Worm (Caenorhabditis elegans): ENCODE data around the gene algn-5.

DNA sequence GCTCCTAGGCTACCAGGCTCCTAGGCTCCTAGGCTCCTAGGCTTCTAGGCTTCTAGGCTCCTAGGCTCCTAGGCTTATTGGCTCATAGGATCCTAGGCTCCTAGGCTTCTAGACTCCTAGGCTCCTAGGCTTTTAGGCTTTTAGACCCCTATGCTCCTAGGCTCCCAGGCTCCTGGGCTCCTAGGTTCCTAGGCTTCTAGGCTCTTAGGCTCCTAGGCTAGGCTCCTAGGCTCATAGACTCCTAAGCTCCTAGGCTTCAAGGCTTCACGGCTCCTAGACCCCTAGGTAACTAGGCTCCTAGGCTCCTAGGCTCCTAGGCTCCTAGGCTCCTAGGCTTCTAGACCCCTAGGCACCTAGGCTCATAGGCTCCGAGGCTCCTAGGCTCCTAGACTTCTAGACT, 44.0 kb upstream of the algn-5 start:
- TF ChIP-seq zag-1 (tag; optimal IDR thresholded peaks at IDR 0.05), result no peak
- TF ChIP-seq sem-4 (tag; optimal IDR thresholded peaks at IDR 0.05), result no peak
- no peak for TF ChIP-seq elt-1 (tag; optimal IDR thresholded peaks at IDR 0.05)
- no peak for TF ChIP-seq F13H6.1 (tag; optimal IDR thresholded peaks at IDR 0.05)
- TF ChIP-seq ztf-11 (tag; optimal IDR thresholded peaks at IDR 0.05), result no peak
- no peak for TF ChIP-seq ceh-82 (tag; optimal IDR thresholded peaks at IDR 0.05)
- no peak for TF ChIP-seq skn-1 (tag; optimal IDR thresholded peaks at IDR 0.05)
- no peak for TF ChIP-seq mdl-1 (tag; optimal IDR thresholded peaks at IDR 0.05)
- TF ChIP-seq snpc-4 (tag; optimal IDR thresholded peaks at IDR 0.05), result no peak
- TF ChIP-seq lin-13 (GFP tag; optimal IDR thresholded peaks at IDR 0.05), result no peak
- no peak for TF ChIP-seq fos-1 (tag; optimal IDR thresholded peaks at IDR 0.05)
- TF ChIP-seq unc-62 (GFP tag; optimal IDR thresholded peaks at IDR 0.05), result no peak

Data from whole organism, L2 larva.